Fruit fly (Drosophila melanogaster): Measurements from ENCODE around the gene Pomp.
A peak's percentile ranks its signal among the peaks of the same experiment; 100 is the strongest.

Pomp gene

dm6 chr2L:20787271-20787791, at the start of gene Pomp (continued):
- TF ChIP-seq CG18599 (GFP tag; optimal IDR thresholded peaks at IDR 0.05) (peak; percentile 92), CG8089 (GFP tag; optimal IDR thresholded peaks at IDR 0.05) (peak; percentile 0), bab2 (GFP tag; optimal IDR thresholded peaks at IDR 0.05) (peak; percentile 64), hbn (GFP tag; IDR thresholded peaks at IDR 0.05; ENCODE audit: partially characterized antibody) (no peak; the same call in 1 of the 2 replicates), grau (tag; optimal IDR thresholded peaks at IDR 0.05) (peak; percentile 81), Opbp (GFP tag; IDR thresholded peaks at IDR 0.05; ENCODE audit: partially characterized antibody) (peak; percentile 53; the same call in 1 of the 3 replicates), CG10274 (GFP tag; optimal IDR thresholded peaks at IDR 0.05) (peak; percentile 97), CG4854 (GFP tag; optimal IDR thresholded peaks at IDR 0.05) (peak; percentile 45), nerfin-1 (tag; optimal IDR thresholded peaks at IDR 0.05) (peak; percentile 58), pum (GFP tag; optimal IDR thresholded peaks at IDR 0.05) (peak; percentile 47), ftz-f1 (GFP tag; optimal IDR thresholded peaks at IDR 0.05) (peak; percentile 57), CG17912 (GFP tag; optimal IDR thresholded peaks at IDR 0.05) (no peak), ci (GFP tag; IDR thresholded peaks at IDR 0.05) (peak; percentile 93), Ets65A (GFP tag) (peak; percentile 95), ind (GFP tag; optimal IDR thresholded peaks at IDR 0.05) (peak; percentile 91), CG1832 (GFP tag; optimal IDR thresholded peaks at IDR 0.05) (no peak), CG31365 (tag; optimal IDR thresholded peaks at IDR 0.05) (peak; percentile 59), Myb (GFP tag; optimal IDR thresholded peaks at IDR 0.05) (peak; percentile 42), E2f2 (GFP tag; IDR thresholded peaks at IDR 0.05) (peak; percentile 73), otp (GFP tag; IDR thresholded peaks at IDR 0.05) (peak; percentile 86), bcd (GFP tag; optimal IDR thresholded peaks at IDR 0.05) (peak; percentile 88), mld (GFP tag; IDR thresholded peaks at IDR 0.05; ENCODE audit: partially characterized antibody) (no peak), slou (GFP tag; optimal IDR thresholded peaks at IDR 0.05) (peak; percentile 81), chinmo (GFP tag; IDR thresholded peaks at IDR 0.05; ENCODE audit: partially characterized antibody) (0 out of 4 replicates have a peak, but pooled peaks have one; percentile 53), ken (GFP tag; IDR thresholded peaks at IDR 0.05) (peak; percentile 85), pzg (GFP tag; optimal IDR thresholded peaks at IDR 0.05) (peak; percentile 95), CG8359 (GFP tag; optimal IDR thresholded peaks at IDR 0.05; ENCODE audit: borderline replicate concordance) (peak; percentile 49), CG17359 (tag; optimal IDR thresholded peaks at IDR 0.05) (peak; percentile 91), Oaz (GFP tag; IDR thresholded peaks at IDR 0.05) (peak; percentile 61), inv (GFP tag; IDR thresholded peaks at IDR 0.05; ENCODE audit: partially characterized antibody) (peak; percentile 56), CG8924 (tag; optimal IDR thresholded peaks at IDR 0.05) (peak; percentile 84), CG17612 (GFP tag; IDR thresholded peaks at IDR 0.05) (peak; percentile 77), CG8478 (optimal IDR thresholded peaks at IDR 0.05) (no peak), CG10654 (GFP tag; optimal IDR thresholded peaks at IDR 0.05) (peak; percentile 85), CG13775 (GFP tag; optimal IDR thresholded peaks at IDR 0.05) (peak; percentile 70), bigmax (GFP tag; optimal IDR thresholded peaks at IDR 0.05) (peak; percentile 45), Hand (GFP tag; optimal IDR thresholded peaks at IDR 0.05) (peak; percentile 23), Vsx1 (GFP tag; optimal IDR thresholded peaks at IDR 0.05) (peak; percentile 81), CG10147 (GFP tag; optimal IDR thresholded peaks at IDR 0.05) (peak; percentile 77), CG4820 (GFP tag; optimal IDR thresholded peaks at IDR 0.05) (peak; percentile 78), YL-1 (GFP tag; optimal IDR thresholded peaks at IDR 0.05) (peak; percentile 26), row (GFP tag; IDR thresholded peaks at IDR 0.05) (peak; percentile 90), scrt (GFP tag; optimal IDR thresholded peaks at IDR 0.05) (peak; percentile 73), CG16813 (GFP tag; IDR thresholded peaks at IDR 0.05; ENCODE audit: partially characterized antibody) (peak; percentile 66), Ets97D (GFP tag; optimal IDR thresholded peaks at IDR 0.05) (peak; percentile 71), CG7271 (tag; optimal IDR thresholded peaks at IDR 0.05) (no peak), yki (optimal IDR thresholded peaks at IDR 0.05) (no peak), CG17829 (tag; optimal IDR thresholded peaks at IDR 0.05) (peak; percentile 92), Hmr (GFP tag; optimal IDR thresholded peaks at IDR 0.05) (peak; percentile 89), dimm (GFP tag; IDR thresholded peaks at IDR 0.05) (peak; percentile 70; the same call in 1 of the 2 replicates)
